Worm (Caenorhabditis elegans) whole organism, L4 larva: ENCODE data around the gene flp-24.

Experiments
- F26F4.8 ChIP-seq: fragments of 200-800 bp; sonication (Bioruptor generic); conservative IDR thresholded peaks from 2 replicates; pipeline ENCODE4 v1.3.6; 2022; ENCODE audit warnings: missing genetic modification characterization, missing compliant biosample characterization
- R02D3.7 ChIP-seq: fragments of 150-350 bp; sonication (generic microtip); optimal IDR thresholded peaks from 3 replicates; lab custom pipeline; 2014; ENCODE audit warnings: missing biosample characterization, missing genetic modification characterization
- T20F7.1 ChIP-seq: fragments of 200-800 bp; sonication (Bioruptor generic); optimal IDR thresholded peaks from 2 replicates; lab custom pipeline; 2018; ENCODE audit warnings: mild to moderate bottlenecking, missing genetic modification characterization, missing compliant biosample characterization
- T26A8.4 ChIP-seq: fragments of 200-800 bp; sonication (Bioruptor generic); IDR thresholded peaks from 2 replicates; pipeline ENCODE4 v1.3.6; 2022; ENCODE audit warnings: missing genetic modification characterization, missing compliant biosample characterization
- Y105C5A.15 ChIP-seq: fragments of 200-800 bp; sonication (Bioruptor generic); IDR thresholded peaks from 2 replicates; pipeline ENCODE4 v1.3.6; 2022; ENCODE audit warnings: missing genetic modification characterization, missing compliant biosample characterization
- ZK337.2 ChIP-seq: fragments of 200-800 bp; sonication (Bioruptor generic); IDR thresholded peaks from 2 replicates; pipeline ENCODE4 v1.3.6; 2022; ENCODE audit warnings: missing genetic modification reagents, missing genetic modification characterization, missing compliant biosample characterization
- ZK546.5 ChIP-seq, 2 experiments: sonication (generic microtip); optimal IDR thresholded peaks; 2 replicates each; lab custom pipeline; 2017; ENCODE audit warnings: missing biosample characterization in 2 of 2, missing genetic modification characterization in 2 of 2
- aha-1 ChIP-seq: fragments of 150-350 bp; peaks from one replicate; lab custom pipeline; 2014; ENCODE audit warnings: missing biosample characterization, missing genetic modification characterization
- ama-1 ChIP-seq: fragments of 150-350 bp; optimal IDR thresholded peaks from 2 replicates; lab custom pipeline; 2014; ENCODE audit warnings: inconsistent platforms, mixed read lengths
- attf-4 ChIP-seq: sonication (generic microtip); optimal IDR thresholded peaks from 3 replicates; lab custom pipeline; 2017; ENCODE audit warnings: missing biosample characterization, missing genetic modification characterization
- daf-16 ChIP-seq, 3 experiments: sonication (generic microtip); optimal IDR thresholded peaks; 2 replicates each; lab custom pipeline; 2016 to 2017; ENCODE audit warnings: missing genetic modification characterization in 3 of 3, missing genetic modification reagents in 3 of 3, mild to moderate bottlenecking in 2 of 3, missing compliant biosample characterization in 2 of 3, missing biosample characterization in 1 of 3, moderate library complexity in 1 of 3
- dpl-1 ChIP-seq: fragments of 150-350 bp; optimal IDR thresholded peaks from 2 replicates; lab custom pipeline; 2014; ENCODE audit warnings: missing biosample characterization, missing genetic modification reagents, missing genetic modification characterization
- egl-43 ChIP-seq: fragments of 200-800 bp; sonication (Bioruptor generic); IDR thresholded peaks from 2 replicates; pipeline ENCODE4 v1.3.6; 2022; ENCODE audit warnings: missing genetic modification reagents, missing genetic modification characterization, missing compliant biosample characterization
- fos-1 ChIP-seq: fragments of 150-350 bp; optimal IDR thresholded peaks from 2 replicates; lab custom pipeline; 2014; ENCODE audit warnings: missing biosample characterization, missing genetic modification characterization
- lim-7 ChIP-seq: fragments of 200-800 bp; sonication (Bioruptor generic); IDR thresholded peaks from 2 replicates; pipeline ENCODE4 v1.3.6; 2022; ENCODE audit warnings: missing genetic modification characterization, missing compliant biosample characterization
- lin-29 ChIP-seq: fragments of 200-800 bp; sonication (Bioruptor generic); IDR thresholded peaks from 2 replicates; pipeline ENCODE4 v1.3.6; 2022; ENCODE audit warnings: missing genetic modification reagents, missing genetic modification characterization, missing compliant biosample characterization
- lin-39 ChIP-seq: fragments of 150-350 bp; optimal IDR thresholded peaks from 2 replicates; lab custom pipeline; 2014; ENCODE audit warnings: missing biosample characterization, missing genetic modification reagents, missing genetic modification characterization
- lsy-2 ChIP-seq, 2 experiments: fragments of 150-350 bp in 1 of 2; sonication (generic microtip) in 1 of 2; optimal IDR thresholded peaks; 2 replicates each; lab custom pipeline; 2014 to 2017; ENCODE audit warnings: missing biosample characterization in 2 of 2, missing genetic modification characterization in 2 of 2
- madf-5 ChIP-seq, 2 experiments: fragments of 200-800 bp; sonication (Bioruptor generic); IDR thresholded peaks; 2 replicates each; pipeline ENCODE4 v1.3.6; 2022; ENCODE audit warnings: missing compliant biosample characterization in 2 of 2, missing genetic modification characterization in 2 of 2
- madf-9 ChIP-seq: fragments of 200-800 bp; sonication (Bioruptor generic); conservative IDR thresholded peaks from 2 replicates; pipeline ENCODE4 v1.3.6; 2022; ENCODE audit warnings: missing genetic modification reagents, missing genetic modification characterization, missing compliant biosample characterization
- mdt-29 ChIP-seq: fragments of 200-800 bp; sonication (Bioruptor generic); IDR thresholded peaks from 2 replicates; pipeline ENCODE4 v1.3.6; 2022; ENCODE audit warnings: missing genetic modification reagents, missing genetic modification characterization, missing compliant biosample characterization
- mes-2 ChIP-seq: sonication (generic microtip); optimal IDR thresholded peaks from 2 replicates; lab custom pipeline; 2016; ENCODE audit warnings: missing genotype, mild to moderate bottlenecking, missing genetic modification characterization, missing compliant biosample characterization; ENCODE audit not compliant: poor library complexity, severe bottlenecking
- mxl-3 ChIP-seq: fragments of 200-800 bp; sonication (Bioruptor generic); optimal IDR thresholded peaks from 2 replicates; lab custom pipeline; 2018; ENCODE audit warnings: mild to moderate bottlenecking, missing genetic modification characterization, missing compliant biosample characterization
- nhr-111 ChIP-seq: fragments of 200-800 bp; sonication (Bioruptor generic); optimal IDR thresholded peaks from 2 replicates; lab custom pipeline; 2018; ENCODE audit warnings: mild to moderate bottlenecking, missing genetic modification characterization, missing compliant biosample characterization
- nhr-25 ChIP-seq: sonication (generic microtip); optimal IDR thresholded peaks from 2 replicates; lab custom pipeline; 2017; ENCODE audit warnings: missing genetic modification characterization, mild to moderate bottlenecking, missing compliant biosample characterization, antibody characterized with exemption, moderate library complexity, borderline replicate concordance; ENCODE audit not compliant: insufficient read depth
- nhr-28 ChIP-seq: fragments of 150-350 bp; optimal IDR thresholded peaks from 2 replicates; lab custom pipeline; 2014; ENCODE audit warnings: missing biosample characterization, missing genetic modification characterization
- nhr-41 ChIP-seq: fragments of 200-800 bp; sonication (Bioruptor generic); IDR thresholded peaks from 2 replicates; pipeline ENCODE4 v1.3.6; 2022; ENCODE audit warnings: missing genetic modification reagents, missing genetic modification characterization, missing compliant biosample characterization
- pqm-1 ChIP-seq: sonication (generic microtip); optimal IDR thresholded peaks from 2 replicates; lab custom pipeline; 2017; ENCODE audit warnings: missing biosample characterization, missing genetic modification characterization
- set-16 ChIP-seq: fragments of 200-800 bp; sonication (Bioruptor generic); IDR thresholded peaks from 2 replicates; pipeline ENCODE4 v1.3.6; 2022; ENCODE audit warnings: missing genetic modification reagents, missing genetic modification characterization, missing compliant biosample characterization
- snpc-1.2 ChIP-seq: fragments of 200-800 bp; sonication (Bioruptor generic); IDR thresholded peaks from 2 replicates; pipeline ENCODE4 v1.3.6; 2022; ENCODE audit warnings: missing genetic modification reagents, missing genetic modification characterization, missing compliant biosample characterization
- spr-1 ChIP-seq: sonication (generic microtip); optimal IDR thresholded peaks from 2 replicates; lab custom pipeline; 2016; ENCODE audit warnings: mild to moderate bottlenecking, missing genetic modification characterization, missing compliant biosample characterization
- spr-3 ChIP-seq: fragments of 200-800 bp; sonication (Bioruptor generic); optimal IDR thresholded peaks from 2 replicates; lab custom pipeline; 2018; ENCODE audit warnings: mild to moderate bottlenecking, missing genetic modification characterization, missing compliant biosample characterization
- unc-62 ChIP-seq, 3 experiments: fragments of 150-350 bp in 1 of 3; sonication (generic microtip); optimal IDR thresholded peaks in 2 of 3; peaks in 1 of 3; 1 replicate in 1 of 3; 2 replicates in 2 of 3; lab custom pipeline; 2014 to 2017; ENCODE audit warnings: missing biosample characterization in 3 of 3, missing genetic modification characterization in 3 of 3, missing genetic modification reagents in 3 of 3, missing genotype in 1 of 3
- zfp-2 ChIP-seq: sonication (generic microtip); optimal IDR thresholded peaks from 2 replicates; lab custom pipeline; 2016; ENCODE audit warnings: mild to moderate bottlenecking, missing genetic modification characterization, missing compliant biosample characterization
- zip-2 ChIP-seq: fragments of 150-350 bp; optimal IDR thresholded peaks from 2 replicates; lab custom pipeline; 2014; ENCODE audit warnings: missing biosample characterization, missing genetic modification characterization
- ztf-7 ChIP-seq: fragments of 150-350 bp; optimal IDR thresholded peaks from 2 replicates; lab custom pipeline; 2014; ENCODE audit warnings: missing biosample characterization, missing genetic modification characterization

Gene flp-24

ce11 chrIII:748782-749181 is 23.9 kb downstream of the flp-24 start:
- TF ChIP-seq lim-7 (GFP tag; lab: Robert Waterston, UW) (no peak), mxl-3 (peak; percentile 23), nhr-28 (tag; lab: Kevin White, UChicago) (peak; percentile 6), unc-62 (GFP tag; optimal IDR thresholded peaks at IDR 0.05 in 1 of 2; lab: Kevin White, UChicago) (peak in 1 of 2 experiments; percentile 81), unc-62 (tag; optimal IDR thresholded peaks at IDR 0.05; lab: Kevin White, UChicago) (no peak)
- TF ChIP-seq, all 104 proteins: peak for 3

ce11 chrIII:750028-750427 is 25.1 kb downstream of the flp-24 start:
- TF ChIP-seq T20F7.1 (no peak), zfp-2 (tag; lab: Kevin White, UChicago) (no peak), ztf-7 (no peak), fos-1 (tag; lab: Kevin White, UChicago) (no peak), F26F4.8 (GFP tag; lab: Robert Waterston, UW) (no peak), lsy-2 (tag; optimal IDR thresholded peaks at IDR 0.05; lab: Kevin White, UChicago) (no peak), ZK546.5 (tag; optimal IDR thresholded peaks at IDR 0.05; lab: Kevin White, UChicago) (no peak), nhr-28 (tag; lab: Kevin White, UChicago) (peak; percentile 24), nhr-25 (tag; lab: Kevin White, UChicago) (peak; percentile 10), mdt-29 (no peak), lin-39 (tag; lab: Kevin White, UChicago) (no peak), aha-1 (peak; percentile 63), snpc-1.2 (no peak), madf-9 (GFP tag; lab: Robert Waterston, UW) (no peak), spr-3 (no peak), daf-16 (GFP tag; optimal IDR thresholded peaks at IDR 0.05; lab: Kevin White, UChicago) (no peak), daf-16 (tag; optimal IDR thresholded peaks at IDR 0.05; lab: Kevin White, UChicago) (no peak), set-16 (no peak)

- TF ChIP-seq madf-5 (GFP tag; IDR thresholded peaks at IDR 0.05; lab: Robert Waterston, UW), result no peak
- TF ChIP-seq egl-43 (GFP tag; lab: Robert Waterston, UW), result no peak
Measured at ce11 chrIII:752326-752725, 27.4 kb downstream of the flp-24 start, which contains the start of gene pat-12. TSS of gene pat-12 (minus strand) at chrIII:752426.

ce11 chrIII:754371-754770 is 29.5 kb downstream of the flp-24 start:
- 0 out of 2 replicates have a peak, but pooled peaks have one; percentile 10 for TF ChIP-seq lin-29 (GFP tag; lab: Robert Waterston, UW)
- no peak for TF ChIP-seq pqm-1 (tag; lab: Kevin White, UChicago)
- 0 out of 2 replicates have a peak, but pooled peaks have one; percentile 70 for TF ChIP-seq T26A8.4 (GFP tag; lab: Robert Waterston, UW)
- TF ChIP-seq egl-43 (GFP tag; lab: Robert Waterston, UW), result 0 out of 2 replicates have a peak, but pooled peaks have one; percentile 17
- no peak for TF ChIP-seq snpc-1.2
- no peak for TF ChIP-seq ztf-7
- no peak for TF ChIP-seq unc-62 (GFP tag; optimal IDR thresholded peaks at IDR 0.05 in 1 of 2; lab: Kevin White, UChicago)
- no peak for TF ChIP-seq unc-62 (tag; optimal IDR thresholded peaks at IDR 0.05; lab: Kevin White, UChicago)
- TF ChIP-seq attf-4 (tag; lab: Kevin White, UChicago), result no peak
- TF ChIP-seq mes-2 (tag; lab: Kevin White, UChicago), result no peak
- no peak for TF ChIP-seq R02D3.7
- no peak for TF ChIP-seq ama-1 (lab: Kevin White, UChicago)
- no peak for TF ChIP-seq nhr-41
- no peak for TF ChIP-seq dpl-1 (GFP tag; lab: Kevin White, UChicago)
- no peak for TF ChIP-seq ZK337.2 (GFP tag; lab: Robert Waterston, UW)
- no peak for TF ChIP-seq F26F4.8 (GFP tag; lab: Robert Waterston, UW)
- peak; percentile 93 for TF ChIP-seq aha-1
- TF ChIP-seq nhr-111 (GFP tag; lab: Kevin White, UChicago), result no peak
- TF ChIP-seq zip-2 (tag; lab: Kevin White, UChicago), result no peak
- TF ChIP-seq spr-1 (tag; lab: Kevin White, UChicago), result no peak
- TF ChIP-seq Y105C5A.15, result no peak
